Worm (Caenorhabditis elegans) whole organism, L1 larva: Measurements from ENCODE around the gene xbp-1.

Source experiments
- C04F5.9 ChIP-seq: sonication (generic microtip); optimal IDR thresholded peaks from 2 replicates; lab custom pipeline; 2016; ENCODE audit warnings: missing genetic modification characterization, missing compliant biosample characterization
- blmp-1 ChIP-seq: fragments of 150-350 bp; optimal IDR thresholded peaks from 2 replicates; lab custom pipeline; 2014; ENCODE audit warnings: missing biosample characterization, missing genetic modification characterization
- ceh-8 ChIP-seq: fragments of 200-800 bp; sonication (Bioruptor generic); optimal IDR thresholded peaks from 2 replicates; lab custom pipeline; 2018; ENCODE audit warnings: mild to moderate bottlenecking, missing genetic modification characterization, moderate library complexity, missing compliant biosample characterization
- ceh-82 ChIP-seq, 3 experiments: fragments of 150-350 bp in 1 of 3; sonication (generic microtip) in 2 of 3; optimal IDR thresholded peaks; 2 replicates each; lab custom pipeline; 2014 to 2017; ENCODE audit warnings: missing biosample characterization in 3 of 3, missing genetic modification characterization in 3 of 3
- ceh-90 ChIP-seq: sonication (generic microtip); optimal IDR thresholded peaks from 2 replicates; lab custom pipeline; 2016; ENCODE audit warnings: missing genetic modification characterization, missing compliant biosample characterization
- dpl-1 ChIP-seq, 3 experiments: fragments of 150-350 bp in 2 of 3; sonication (generic microtip) in 1 of 3; optimal IDR thresholded peaks; 2 replicates each; lab custom pipeline; 2014 to 2017; ENCODE audit warnings: missing biosample characterization in 3 of 3, missing genetic modification characterization in 3 of 3, missing genetic modification reagents in 3 of 3
- efl-1 ChIP-seq, 4 experiments: fragments of 150-350 bp; optimal IDR thresholded peaks in 3 of 4; peaks in 1 of 4; 1 replicate in 1 of 4; 2 replicates in 3 of 4; lab custom pipeline; 2014; ENCODE audit warnings: missing biosample characterization in 2 of 4, missing genetic modification characterization in 2 of 4, missing genetic modification reagents in 2 of 4
- fkh-10 ChIP-seq: sonication (generic microtip); optimal IDR thresholded peaks from 2 replicates; lab custom pipeline; 2017; ENCODE audit warnings: missing biosample characterization, missing genetic modification reagents, missing genetic modification characterization
- fkh-8 ChIP-seq: sonication (generic microtip); optimal IDR thresholded peaks from 2 replicates; lab custom pipeline; 2016; ENCODE audit warnings: mild to moderate bottlenecking, missing genetic modification characterization, missing compliant biosample characterization
- fos-1 ChIP-seq: fragments of 150-350 bp; optimal IDR thresholded peaks from 2 replicates; lab custom pipeline; 2014; ENCODE audit warnings: missing biosample characterization, missing genetic modification characterization
- hpl-2 ChIP-seq: fragments of 150-350 bp; optimal IDR thresholded peaks from 2 replicates; lab custom pipeline; 2014; ENCODE audit warnings: missing biosample characterization, missing genetic modification reagents, missing genetic modification characterization
- irx-1 ChIP-seq: sonication (generic microtip); optimal IDR thresholded peaks from 2 replicates; lab custom pipeline; 2016; ENCODE audit warnings: missing genetic modification characterization, missing compliant biosample characterization
- jun-1 ChIP-seq: fragments of 150-350 bp; optimal IDR thresholded peaks from 2 replicates; lab custom pipeline; 2014; ENCODE audit warnings: missing biosample characterization, missing genetic modification reagents, missing genetic modification characterization
- lin-13 ChIP-seq: fragments of 150-350 bp; optimal IDR thresholded peaks from 2 replicates; lab custom pipeline; 2014; ENCODE audit warnings: missing biosample characterization, missing genetic modification reagents, missing genetic modification characterization
- lin-14 ChIP-seq: fragments of 200-800 bp; sonication (Bioruptor generic); optimal IDR thresholded peaks from 2 replicates; lab custom pipeline; 2018; ENCODE audit warnings: mild to moderate bottlenecking, missing genetic modification characterization, moderate library complexity, missing compliant biosample characterization
- lin-15B ChIP-seq: fragments of 150-350 bp; sonication (generic microtip); optimal IDR thresholded peaks from 3 replicates; lab custom pipeline; 2014; ENCODE audit warnings: missing biosample characterization, missing genetic modification characterization
- lin-35 ChIP-seq, 2 experiments: fragments of 150-350 bp; optimal IDR thresholded peaks; 2 replicates each; lab custom pipeline; 2014; ENCODE audit warnings: missing biosample characterization in 2 of 2, missing genetic modification characterization in 2 of 2, missing genetic modification reagents in 2 of 2
- lsy-2 ChIP-seq, 2 experiments: fragments of 150-350 bp; optimal IDR thresholded peaks; 2 replicates each; lab custom pipeline; 2014; ENCODE audit warnings: missing biosample characterization in 2 of 2, missing genetic modification characterization in 2 of 2
- mab-9 ChIP-seq: fragments of 200-800 bp; sonication (Bioruptor generic); IDR thresholded peaks from 2 replicates; pipeline ENCODE4 v1.3.6; 2022; ENCODE audit warnings: missing genetic modification reagents, missing genetic modification characterization, missing compliant biosample characterization
- mef-2 ChIP-seq: fragments of 150-350 bp; optimal IDR thresholded peaks from 2 replicates; lab custom pipeline; 2014; ENCODE audit warnings: missing biosample characterization, missing genetic modification characterization
- mep-1 ChIP-seq: fragments of 150-350 bp; optimal IDR thresholded peaks from 2 replicates; lab custom pipeline; 2014; ENCODE audit warnings: missing biosample characterization, missing genetic modification characterization
- nhr-237 ChIP-seq: fragments of 150-350 bp; optimal IDR thresholded peaks from 2 replicates; lab custom pipeline; 2014; ENCODE audit warnings: missing biosample characterization, missing genetic modification characterization
- nhr-47 ChIP-seq: sonication (generic microtip); optimal IDR thresholded peaks from 2 replicates; lab custom pipeline; 2016; ENCODE audit warnings: mild to moderate bottlenecking, missing genetic modification characterization, moderate library complexity, missing compliant biosample characterization
- nhr-71 ChIP-seq: sonication (generic microtip); optimal IDR thresholded peaks from 2 replicates; lab custom pipeline; 2016; ENCODE audit warnings: mild to moderate bottlenecking, missing genetic modification characterization, moderate library complexity, missing compliant biosample characterization
- nhr-85 ChIP-seq: sonication (generic microtip); peaks from one replicate; lab custom pipeline; 2016; ENCODE audit warnings: missing genetic modification characterization, inconsistent platforms, missing compliant biosample characterization
- pax-3 ChIP-seq: fragments of 200-800 bp; sonication (Bioruptor generic); optimal IDR thresholded peaks from 2 replicates; lab custom pipeline; 2018; ENCODE audit warnings: mild to moderate bottlenecking, missing genetic modification characterization, moderate library complexity, missing compliant biosample characterization
- rnt-1 ChIP-seq: sonication (generic microtip); optimal IDR thresholded peaks from 2 replicates; lab custom pipeline; 2016; ENCODE audit warnings: mild to moderate bottlenecking, missing genetic modification characterization, moderate library complexity, missing compliant biosample characterization
- skn-1 ChIP-seq: fragments of 150-350 bp; optimal IDR thresholded peaks from 2 replicates; lab custom pipeline; 2014; ENCODE audit warnings: missing biosample characterization, missing genetic modification characterization
- snu-23 ChIP-seq: sonication (generic microtip); optimal IDR thresholded peaks from 2 replicates; lab custom pipeline; 2016; ENCODE audit warnings: missing genetic modification characterization, missing compliant biosample characterization
- sptf-1 ChIP-seq: fragments of 150-350 bp; optimal IDR thresholded peaks from 2 replicates; lab custom pipeline; 2014; ENCODE audit warnings: missing biosample characterization, missing genetic modification characterization
- tlp-1 ChIP-seq: fragments of 150-350 bp; optimal IDR thresholded peaks from 2 replicates; lab custom pipeline; 2014; ENCODE audit warnings: missing biosample characterization, missing genetic modification characterization
- unc-98 ChIP-seq: fragments of 200-800 bp; sonication (Bioruptor generic); IDR thresholded peaks from 2 replicates; pipeline ENCODE4 v1.3.6; 2022; ENCODE audit warnings: missing genetic modification characterization, missing compliant biosample characterization
- vab-15 ChIP-seq: sonication (generic microtip); optimal IDR thresholded peaks from 2 replicates; lab custom pipeline; 2017; ENCODE audit warnings: missing genotype, mild to moderate bottlenecking, missing genetic modification characterization, missing compliant biosample characterization
- xbp-1 ChIP-seq: sonication (generic microtip); optimal IDR thresholded peaks from 2 replicates; lab custom pipeline; 2016; ENCODE audit warnings: missing genetic modification characterization, missing compliant biosample characterization
- zip-4 ChIP-seq: fragments of 200-800 bp; sonication (Bioruptor generic); optimal IDR thresholded peaks from 2 replicates; lab custom pipeline; 2018; ENCODE audit warnings: mild to moderate bottlenecking, missing genetic modification characterization, moderate library complexity, missing compliant biosample characterization
- ztf-11 ChIP-seq, 2 experiments: sonication (generic microtip); optimal IDR thresholded peaks; 2 replicates each; lab custom pipeline; 2016 to 2017; ENCODE audit warnings: missing genetic modification characterization in 2 of 2, missing biosample characterization in 1 of 2, missing compliant biosample characterization in 1 of 2
- ztf-4 ChIP-seq: fragments of 150-350 bp; optimal IDR thresholded peaks from 2 replicates; lab custom pipeline; 2014; ENCODE audit warnings: missing biosample characterization, missing genetic modification characterization

Gene xbp-1

ce11 chrIII:4190241-4190640 lies 3.4 kb upstream of the xbp-1 start, which contains the start of gene spp-28:
spp-28 (minus strand) TSS chrIII:4190341.
- TF ChIP-seq irx-1 (tag; lab: Kevin White, UChicago), result no peak
- TF ChIP-seq sptf-1 (tag; lab: Kevin White, UChicago), result no peak
- no peak for TF ChIP-seq mab-9

DNA sequence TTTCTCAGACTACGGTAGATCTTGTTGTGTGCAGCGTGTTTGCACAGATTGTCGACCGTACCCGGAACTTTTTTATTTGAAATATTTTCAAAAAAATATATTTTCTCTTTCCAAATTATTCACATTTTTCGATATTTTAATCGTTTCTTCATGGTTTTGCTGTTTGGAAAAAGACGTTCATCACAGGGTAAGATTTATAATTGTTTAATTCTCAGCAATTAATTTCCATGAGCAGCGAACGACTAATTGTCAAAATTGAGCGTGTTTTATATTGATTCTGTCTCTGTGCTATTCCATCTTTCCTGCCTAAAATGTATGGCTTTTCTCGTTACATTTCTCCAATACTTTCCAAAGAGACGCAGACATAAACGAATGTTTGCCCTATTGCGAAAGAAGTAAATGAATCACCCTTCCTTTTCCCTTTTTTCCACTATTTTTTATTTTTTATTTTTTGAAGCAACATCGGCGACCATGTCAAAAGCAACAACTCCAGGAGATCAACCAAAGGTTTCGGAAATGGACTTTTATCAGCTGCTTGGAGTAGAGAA lies 2.4 kb upstream of the xbp-1 start, which contains the start of gene dnj-16:
dnj-16 (plus strand) TSS at position 51 of the 548 bp plus-strand sequence.
- peak; percentile 17 for TF ChIP-seq snu-23
- TF ChIP-seq efl-1 (optimal IDR thresholded peaks at IDR 0.05; lab: Kevin White, UChicago), result peak; percentile 24 to 41
- TF ChIP-seq efl-1 (GFP tag; optimal IDR thresholded peaks at IDR 0.05 in 1 of 2; lab: Kevin White, UChicago), result peak; percentile 15 to 86
- TF ChIP-seq rnt-1, result peak; percentile 24
- TF ChIP-seq ceh-82 (tag; optimal IDR thresholded peaks at IDR 0.05; lab: Kevin White, UChicago), result peak; percentile 12 to 73 (median 14)
- peak; percentile 29 for TF ChIP-seq skn-1 (tag; lab: Kevin White, UChicago)
- TF ChIP-seq mep-1, result peak; percentile 60
- peak; percentile 14 to 62 for TF ChIP-seq lsy-2 (tag; optimal IDR thresholded peaks at IDR 0.05; lab: Kevin White, UChicago)
- TF ChIP-seq hpl-2 (GFP tag; lab: Kevin White, UChicago), result peak; percentile 43
- peak in 1 of 2 experiments; percentile 40 for TF ChIP-seq lin-35 (GFP tag; optimal IDR thresholded peaks at IDR 0.05; lab: Kevin White, UChicago)
- peak; percentile 80 for TF ChIP-seq blmp-1 (tag; lab: Kevin White, UChicago)
- peak; percentile 25 for TF ChIP-seq nhr-237 (tag; lab: Kevin White, UChicago)
- TF ChIP-seq lin-15B (tag; lab: Kevin White, UChicago), result peak; percentile 6
- TF ChIP-seq nhr-71 (tag; lab: Kevin White, UChicago), result peak; percentile 31
- TF ChIP-seq lin-13 (GFP tag; lab: Kevin White, UChicago), result no peak
- TF ChIP-seq ztf-4 (tag; lab: Kevin White, UChicago), result no peak
- peak; percentile 34 for TF ChIP-seq zip-4 (GFP tag; lab: Kevin White, UChicago)
- no peak for TF ChIP-seq unc-98
- TF ChIP-seq nhr-85, result peak; percentile 19
- peak; percentile 18 for TF ChIP-seq jun-1 (tag; lab: Kevin White, UChicago)
- TF ChIP-seq mef-2, result no peak
- no peak for TF ChIP-seq pax-3 (tag; lab: Kevin White, UChicago)
- peak in 1 of 3 experiments; percentile 20 for TF ChIP-seq dpl-1 (GFP tag; optimal IDR thresholded peaks at IDR 0.05; lab: Kevin White, UChicago)
- peak; percentile 66 for TF ChIP-seq lin-14 (GFP tag; lab: Kevin White, UChicago)
- peak; percentile 56 for TF ChIP-seq fos-1 (tag; lab: Kevin White, UChicago)
- no peak for TF ChIP-seq ztf-11 (tag; optimal IDR thresholded peaks at IDR 0.05; lab: Kevin White, UChicago)
- TF ChIP-seq nhr-47 (tag; lab: Kevin White, UChicago), result peak; percentile 8
- peak; percentile 19 for TF ChIP-seq ceh-8 (GFP tag; lab: Kevin White, UChicago)

- TF ChIP-seq jun-1 (tag; lab: Kevin White, UChicago), result no peak
- no peak for TF ChIP-seq fkh-8
- TF ChIP-seq lin-14 (GFP tag; lab: Kevin White, UChicago), result no peak
- TF ChIP-seq ceh-90 (tag; lab: Kevin White, UChicago), result no peak
- TF ChIP-seq mab-9, result 0 out of 2 replicates have a peak, but pooled peaks have one; percentile 1
- peak; percentile 14 for TF ChIP-seq rnt-1
- no peak for TF ChIP-seq C04F5.9 (tag; lab: Kevin White, UChicago)
- TF ChIP-seq nhr-85, result peak; percentile 72
- no peak for TF ChIP-seq tlp-1
- TF ChIP-seq ceh-8 (GFP tag; lab: Kevin White, UChicago), result no peak
- TF ChIP-seq ztf-4 (tag; lab: Kevin White, UChicago), result peak; percentile 34
- TF ChIP-seq xbp-1 (tag; lab: Kevin White, UChicago), result no peak
- TF ChIP-seq vab-15 (tag; lab: Kevin White, UChicago), result no peak
- no peak for TF ChIP-seq fkh-10 (GFP tag; lab: Kevin White, UChicago)
Observed at ce11 chrIII:4194349-4195110, 921 bp downstream of the xbp-1 start.
